Fruit fly (Drosophila melanogaster): ENCODE measurements around the gene kdn.
"Not testable (repeated sequence)": the region's sequence is repeated elsewhere in the genome, so short reads cannot be mapped to it uniquely, and the experiment has no call there.

DNA sequence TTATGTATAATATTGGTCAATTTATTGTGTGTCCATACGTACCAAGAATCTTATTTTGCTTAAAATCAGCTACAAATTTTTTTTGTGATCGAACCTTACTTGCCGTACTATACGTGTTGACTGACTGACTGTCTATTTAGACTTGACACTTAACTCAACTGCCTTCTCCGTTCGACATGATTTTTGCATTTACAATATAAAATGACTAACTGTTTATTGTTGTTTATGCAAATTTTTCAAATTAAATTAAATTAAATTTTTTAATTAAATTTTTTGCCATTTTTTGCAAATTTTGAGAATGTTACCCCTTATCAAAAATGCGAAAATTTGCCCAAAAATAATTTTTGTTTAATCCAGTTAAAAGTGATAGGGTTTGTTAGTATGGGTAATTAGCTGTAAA lies 49.6 kb downstream of the kdn start, which contains the start of gene CG33669:
- TF ChIP-seq Clk (GFP tag; optimal IDR thresholded peaks at IDR 0.05); CG1620 (GFP tag; optimal IDR thresholded peaks at IDR 0.05); ovo (GFP tag; optimal IDR thresholded peaks at IDR 0.05); CG12768 (GFP tag; optimal IDR thresholded peaks at IDR 0.05); pad (GFP tag; optimal IDR thresholded peaks at IDR 0.05); kay (GFP tag; ENCODE audit: borderline replicate concordance); Hr96 (GFP tag; optimal IDR thresholded peaks at IDR 0.05); bab1 (GFP tag; optimal IDR thresholded peaks at IDR 0.05); CG33017 (tag; optimal IDR thresholded peaks at IDR 0.05); cic (GFP tag; optimal IDR thresholded peaks at IDR 0.05); CG5204 (GFP tag; optimal IDR thresholded peaks at IDR 0.05); CG7045 (GFP tag; optimal IDR thresholded peaks at IDR 0.05): not testable (repeated sequence)
